Fruit fly (Drosophila melanogaster) whole organism, adult: ENCODE results near the gene CG42613.

Source experiments
- CG12768 ChIP-seq: fragments of 200-800 bp; sonication (Bioruptor generic); optimal IDR thresholded peaks from 2 replicates; lab custom pipeline; 2017; ENCODE audit warnings: missing biosample characterization, missing genetic modification characterization, mild to moderate bottlenecking, moderate library complexity, missing genetic modification reagents
- CG14711 ChIP-seq: fragments of 200-800 bp; sonication (Bioruptor generic); optimal IDR thresholded peaks from 2 replicates; lab custom pipeline; 2018; ENCODE audit warnings: missing biosample characterization, mild to moderate bottlenecking, missing genetic modification characterization, moderate library complexity
- CG1620 ChIP-seq: fragments of 200-800 bp; sonication (Bioruptor generic); optimal IDR thresholded peaks from 2 replicates; lab custom pipeline; 2016; ENCODE audit warnings: missing biosample characterization, missing genetic modification characterization
- CG33017 ChIP-seq: fragments of 200-800 bp; sonication (Bioruptor generic); optimal IDR thresholded peaks from 2 replicates; lab custom pipeline; 2018; ENCODE audit warnings: missing biosample characterization, mild to moderate bottlenecking, missing genetic modification characterization, moderate library complexity
- CG7045 ChIP-seq: fragments of 200-800 bp; sonication (Bioruptor generic); optimal IDR thresholded peaks from 2 replicates; lab custom pipeline; 2017; ENCODE audit warnings: missing biosample characterization, mild to moderate bottlenecking, missing genetic modification characterization
- CG7101 ChIP-seq: fragments of 200-800 bp; sonication (Bioruptor generic); optimal IDR thresholded peaks from 2 replicates; lab custom pipeline; 2018; ENCODE audit warnings: missing biosample characterization, mild to moderate bottlenecking, missing genetic modification characterization, moderate library complexity
- Crg-1 ChIP-seq: fragments of 200-800 bp; sonication (Bioruptor generic); optimal IDR thresholded peaks from 2 replicates; lab custom pipeline; 2016; ENCODE audit warnings: missing biosample characterization, missing genetic modification characterization
- bab1 ChIP-seq: fragments of 200-800 bp; sonication (Bioruptor generic); optimal IDR thresholded peaks from 3 replicates; lab custom pipeline; 2019; ENCODE audit warnings: missing biosample characterization, mild to moderate bottlenecking, missing genetic modification characterization, moderate library complexity
- cnc ChIP-seq, 2 experiments: fragments of >200 bp; optimal IDR thresholded peaks; 2 replicates each; lab custom pipeline; 2017
- kay ChIP-seq: fragments of 200-800 bp; sonication (Bioruptor generic); peaks from one replicate; lab custom pipeline; 2016; ENCODE audit warnings: missing biosample characterization, missing genetic modification characterization, borderline replicate concordance
- ovo ChIP-seq: fragments of 200-800 bp; sonication (Bioruptor generic); optimal IDR thresholded peaks from 2 replicates; lab custom pipeline; 2016; ENCODE audit warnings: missing biosample characterization, missing genetic modification characterization
- tj ChIP-seq: fragments of 200-800 bp; sonication (Bioruptor generic); optimal IDR thresholded peaks from 3 replicates; lab custom pipeline; 2017; ENCODE audit warnings: missing biosample characterization, mild to moderate bottlenecking, missing genetic modification characterization, moderate library complexity

DNA sequence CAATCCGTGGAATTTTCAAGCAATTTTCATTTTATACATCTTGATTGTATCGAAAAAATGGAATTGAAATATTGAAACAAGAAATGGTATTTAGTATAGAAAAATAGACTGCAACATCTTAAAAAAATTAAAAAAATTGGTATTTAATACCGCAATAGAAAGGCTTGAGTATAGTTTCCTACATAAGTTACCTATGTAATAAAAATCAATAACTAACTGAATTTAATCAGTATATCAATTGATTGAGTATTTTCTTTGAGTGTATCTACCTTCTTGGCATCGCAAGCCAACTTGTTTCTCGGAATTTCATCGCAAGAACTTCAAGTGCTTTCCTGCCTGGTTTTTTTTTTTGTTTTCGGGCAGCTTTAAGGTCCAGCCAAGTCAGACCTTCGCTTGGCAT, 61.5 kb downstream of the CG42613 start:
- TF ChIP-seq CG14711 (no peak), CG7101 (tag; lab: Kevin White, UChicago) (no peak), kay (GFP tag; lab: Kevin White, UChicago) (no peak), cnc (optimal IDR thresholded peaks at IDR 0.05; lab: Kevin White, UChicago) (no peak), CG12768 (no peak), CG1620 (GFP tag; lab: Kevin White, UChicago) (no peak), CG7045 (GFP tag; lab: Kevin White, UChicago) (no peak), CG33017 (no peak), ovo (no peak), bab1 (GFP tag; lab: Kevin White, UChicago) (no peak), Crg-1 (GFP tag; lab: Kevin White, UChicago) (no peak), tj (GFP tag; lab: Kevin White, UChicago) (no peak)
